Worm (Caenorhabditis elegans) whole organism, L3 larva: ENCODE measurements around the gene rig-4.

Source experiments
- R02D3.7 ChIP-seq: fragments of 150-350 bp; optimal IDR thresholded peaks from 2 replicates; lab custom pipeline; 2014; ENCODE audit warnings: missing biosample characterization, missing genetic modification characterization
- ZK546.5 ChIP-seq: sonication (generic microtip); optimal IDR thresholded peaks from 2 replicates; lab custom pipeline; 2017; ENCODE audit warnings: missing biosample characterization, missing genetic modification characterization
- aly-2 ChIP-seq: fragments of 150-350 bp; optimal IDR thresholded peaks from 2 replicates; lab custom pipeline; 2014; ENCODE audit warnings: missing biosample characterization, missing genetic modification characterization
- ama-1 ChIP-seq: fragments of 150-350 bp; optimal IDR thresholded peaks from 2 replicates; lab custom pipeline; 2018
- ceh-16 ChIP-seq: sonication (generic microtip); optimal IDR thresholded peaks from 2 replicates; lab custom pipeline; 2017; ENCODE audit warnings: missing biosample characterization, missing genetic modification characterization
- ceh-28 ChIP-seq: fragments of 150-350 bp; optimal IDR thresholded peaks from 2 replicates; lab custom pipeline; 2014; ENCODE audit warnings: missing biosample characterization, missing genetic modification reagents, missing genetic modification characterization
- ceh-82 ChIP-seq: fragments of 150-350 bp; optimal IDR thresholded peaks from 2 replicates; lab custom pipeline; 2014; ENCODE audit warnings: missing biosample characterization, missing genetic modification characterization
- ceh-9 ChIP-seq: sonication (generic microtip); optimal IDR thresholded peaks from 2 replicates; lab custom pipeline; 2018; ENCODE audit warnings: missing biosample characterization, missing genetic modification characterization
- daf-12 ChIP-seq: fragments of 150-350 bp; optimal IDR thresholded peaks from 2 replicates; lab custom pipeline; 2014; ENCODE audit warnings: missing biosample characterization, missing genetic modification reagents, missing genetic modification characterization
- egl-5 ChIP-seq: fragments of 150-350 bp; optimal IDR thresholded peaks from 2 replicates; lab custom pipeline; 2017; ENCODE audit warnings: missing biosample characterization, missing genetic modification reagents, missing genetic modification characterization, inconsistent platforms
- elt-1 ChIP-seq: fragments of 150-350 bp; optimal IDR thresholded peaks from 2 replicates; lab custom pipeline; 2014; ENCODE audit warnings: missing biosample characterization, missing genetic modification characterization
- elt-2 ChIP-seq: sonication (generic microtip); optimal IDR thresholded peaks from 2 replicates; lab custom pipeline; 2016; ENCODE audit warnings: missing genetic modification reagents, mild to moderate bottlenecking, missing genetic modification characterization, missing compliant biosample characterization
- fkh-10 ChIP-seq: sonication (generic microtip); optimal IDR thresholded peaks from 2 replicates; lab custom pipeline; 2017; ENCODE audit warnings: missing biosample characterization, missing genetic modification reagents, missing genetic modification characterization
- fkh-2 ChIP-seq: fragments of 150-350 bp; optimal IDR thresholded peaks from 2 replicates; lab custom pipeline; 2014; ENCODE audit warnings: missing biosample characterization, missing genetic modification reagents, missing genetic modification characterization
- lin-15B ChIP-seq: fragments of 150-350 bp; optimal IDR thresholded peaks from 2 replicates; lab custom pipeline; 2014; ENCODE audit warnings: missing biosample characterization, missing genetic modification characterization
- lin-39 ChIP-seq: fragments of 150-350 bp; optimal IDR thresholded peaks from 2 replicates; lab custom pipeline; 2018; ENCODE audit warnings: missing biosample characterization, missing genetic modification reagents, missing genetic modification characterization
- mml-1 ChIP-seq: fragments of 150-350 bp; sonication (generic microtip); optimal IDR thresholded peaks from 3 replicates; lab custom pipeline; 2014; ENCODE audit warnings: missing biosample characterization, missing genetic modification characterization
- nhr-12 ChIP-seq: fragments of 150-350 bp; optimal IDR thresholded peaks from 2 replicates; lab custom pipeline; 2014; ENCODE audit warnings: missing biosample characterization, missing genetic modification characterization
- nhr-23 ChIP-seq: fragments of 150-350 bp; optimal IDR thresholded peaks from 2 replicates; lab custom pipeline; 2014; ENCODE audit warnings: missing biosample characterization, missing genetic modification reagents, missing genetic modification characterization
- nhr-237 ChIP-seq: fragments of 150-350 bp; optimal IDR thresholded peaks from 2 replicates; lab custom pipeline; 2014; ENCODE audit warnings: missing biosample characterization, missing genetic modification characterization
- nhr-28 ChIP-seq: fragments of 150-350 bp; optimal IDR thresholded peaks from 2 replicates; lab custom pipeline; 2014; ENCODE audit warnings: missing biosample characterization, missing genetic modification characterization
- nhr-43 ChIP-seq: sonication (generic microtip); optimal IDR thresholded peaks from 2 replicates; lab custom pipeline; 2016; ENCODE audit warnings: mild to moderate bottlenecking, missing genetic modification characterization, missing compliant biosample characterization; ENCODE audit not compliant: poor library complexity, severe bottlenecking
- nhr-67 ChIP-seq: fragments of 150-350 bp; optimal IDR thresholded peaks from 2 replicates; lab custom pipeline; 2014; ENCODE audit warnings: missing biosample characterization, missing genetic modification characterization
- nhr-76 ChIP-seq: fragments of 150-350 bp; sonication (generic microtip); optimal IDR thresholded peaks from 5 replicates; lab custom pipeline; 2014; ENCODE audit warnings: missing biosample characterization, missing genetic modification characterization
- nhr-77 ChIP-seq: fragments of 150-350 bp; optimal IDR thresholded peaks from 2 replicates; lab custom pipeline; 2014; ENCODE audit warnings: missing biosample characterization, missing genetic modification characterization
- pha-4 ChIP-seq: fragments of 150-350 bp; optimal IDR thresholded peaks from 2 replicates; lab custom pipeline; 2014; ENCODE audit warnings: missing biosample characterization, missing genetic modification reagents, missing genetic modification characterization
- pqm-1 ChIP-seq: fragments of 150-350 bp; optimal IDR thresholded peaks from 2 replicates; lab custom pipeline; 2017; ENCODE audit warnings: missing biosample characterization, missing genetic modification characterization, inconsistent platforms
- sea-2 ChIP-seq: fragments of 150-350 bp; sonication (generic microtip); optimal IDR thresholded peaks from 4 replicates; lab custom pipeline; 2014; ENCODE audit warnings: missing biosample characterization, missing genetic modification reagents, missing genetic modification characterization
- snpc-4 ChIP-seq: fragments of 150-350 bp; optimal IDR thresholded peaks from 2 replicates; lab custom pipeline; 2014; ENCODE audit warnings: missing biosample characterization, missing genetic modification characterization
- tbx-2 ChIP-seq: sonication (generic microtip); optimal IDR thresholded peaks from 2 replicates; lab custom pipeline; 2016; ENCODE audit warnings: mild to moderate bottlenecking, missing genetic modification characterization, missing compliant biosample characterization
- unc-39 ChIP-seq: sonication (generic microtip); optimal IDR thresholded peaks from 4 replicates; lab custom pipeline; 2017; ENCODE audit warnings: missing biosample characterization, missing genetic modification characterization
- unc-62 ChIP-seq: fragments of 150-350 bp; sonication (generic microtip); optimal IDR thresholded peaks from 4 replicates; lab custom pipeline; 2014; ENCODE audit warnings: missing biosample characterization, missing genetic modification reagents, missing genetic modification characterization
- zag-1 ChIP-seq: fragments of 150-350 bp; optimal IDR thresholded peaks from 2 replicates; lab custom pipeline; 2014; ENCODE audit warnings: missing biosample characterization, missing genetic modification characterization
- ztf-11 ChIP-seq: fragments of 150-350 bp; optimal IDR thresholded peaks from 2 replicates; lab custom pipeline; 2014; ENCODE audit warnings: missing biosample characterization, missing genetic modification characterization

The rig-4 gene

ce11 chrIV:8005376-8005775 is 1.5 kb upstream of the rig-4 start:
- no peak for TF ChIP-seq unc-62 (GFP tag; lab: Kevin White, UChicago)
- TF ChIP-seq pha-4 (tag; lab: Kevin White, UChicago), result peak; percentile 76
- peak; percentile 72 for TF ChIP-seq elt-2

ce11 chrIV:8000763-8001162 is 3.2 kb downstream of the rig-4 start:
- TF ChIP-seq ama-1 (lab: Kevin White, UChicago), result no peak
- TF ChIP-seq nhr-23, result no peak
- TF ChIP-seq pha-4 (tag; lab: Kevin White, UChicago), result no peak
- no peak for TF ChIP-seq pqm-1 (tag; lab: Kevin White, UChicago)
- no peak for TF ChIP-seq ceh-9 (tag; lab: Kevin White, UChicago)
- TF ChIP-seq nhr-237 (tag; lab: Kevin White, UChicago), result no peak
- TF ChIP-seq nhr-76 (tag; lab: Kevin White, UChicago), result no peak
- no peak for TF ChIP-seq nhr-43
- no peak for TF ChIP-seq tbx-2 (tag; lab: Kevin White, UChicago)
- no peak for TF ChIP-seq snpc-4 (tag; lab: Kevin White, UChicago)
- no peak for TF ChIP-seq ceh-82 (tag; lab: Kevin White, UChicago)
- no peak for TF ChIP-seq nhr-12 (tag; lab: Kevin White, UChicago)
- TF ChIP-seq, all 47 proteins: peak for 0

DNA sequence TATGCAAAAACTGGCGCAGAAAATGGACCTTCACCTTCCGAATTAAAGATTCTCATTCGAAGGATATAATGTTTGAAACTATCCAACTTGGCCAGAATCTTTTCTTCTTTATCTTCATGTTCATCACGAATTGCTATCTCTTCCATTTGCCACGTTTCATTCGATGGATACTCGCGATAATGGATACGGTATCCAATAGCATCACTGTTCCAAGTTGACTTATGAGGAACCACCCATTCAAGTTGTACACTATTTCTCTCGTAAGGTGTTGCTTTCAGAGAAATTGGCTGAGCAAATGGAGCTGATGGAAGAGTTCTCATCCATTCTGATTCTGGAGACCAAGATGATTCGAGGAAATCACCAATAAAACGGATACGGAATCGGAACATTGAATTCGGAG is 9.2 kb downstream of the rig-4 start:
- TF ChIP-seq zag-1 (tag; lab: Kevin White, UChicago) (no peak), nhr-43 (no peak), nhr-237 (tag; lab: Kevin White, UChicago) (no peak), aly-2 (tag; lab: Kevin White, UChicago) (no peak), elt-1 (tag; lab: Kevin White, UChicago) (no peak), ceh-9 (tag; lab: Kevin White, UChicago) (no peak), unc-39 (tag; lab: Kevin White, UChicago) (no peak), nhr-77 (tag; lab: Kevin White, UChicago) (no peak), pha-4 (tag; lab: Kevin White, UChicago) (no peak), pqm-1 (tag; lab: Kevin White, UChicago) (no peak), nhr-67 (no peak), nhr-23 (no peak), egl-5 (tag; lab: Kevin White, UChicago) (no peak), R02D3.7 (tag; lab: Kevin White, UChicago) (no peak), tbx-2 (tag; lab: Kevin White, UChicago) (no peak)

DNA sequence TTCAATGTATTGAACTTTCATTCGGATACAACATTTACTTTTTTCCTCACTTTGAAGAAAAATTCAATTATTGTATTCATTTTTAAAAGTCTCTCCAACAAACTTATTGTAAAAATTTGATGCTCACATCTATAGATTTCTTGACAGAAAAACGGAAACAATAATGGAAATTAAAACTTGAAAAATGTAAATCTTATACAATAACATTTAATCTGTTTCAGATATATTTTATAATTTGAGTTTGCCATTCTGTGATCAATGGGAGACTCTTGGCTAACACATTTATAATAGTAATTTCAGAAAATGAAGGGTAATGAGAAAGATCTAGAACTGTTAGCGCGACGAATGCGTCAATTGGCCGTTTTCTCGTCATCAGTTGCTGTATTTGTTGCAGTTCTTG is 15.5 kb downstream of the rig-4 start, which contains the start of gene col-115:
Gene col-115, plus strand, starts transcription at position 301 of the 400 bp plus-strand sequence.
- no peak for TF ChIP-seq nhr-28 (tag; lab: Kevin White, UChicago)
- TF ChIP-seq lin-39 (tag; lab: Kevin White, UChicago), result no peak
- TF ChIP-seq nhr-77 (tag; lab: Kevin White, UChicago), result no peak
- no peak for TF ChIP-seq lin-15B (tag; lab: Kevin White, UChicago)
- no peak for TF ChIP-seq mml-1
- no peak for TF ChIP-seq daf-12 (tag; lab: Kevin White, UChicago)
- no peak for TF ChIP-seq ceh-28 (tag; lab: Kevin White, UChicago)
- TF ChIP-seq egl-5 (tag; lab: Kevin White, UChicago), result no peak
- no peak for TF ChIP-seq R02D3.7 (tag; lab: Kevin White, UChicago)
- no peak for TF ChIP-seq ceh-16 (tag; lab: Kevin White, UChicago)
- TF ChIP-seq sea-2 (GFP tag; lab: Kevin White, UChicago), result no peak

- TF ChIP-seq ztf-11 (tag; lab: Kevin White, UChicago) (no peak), R02D3.7 (tag; lab: Kevin White, UChicago) (no peak), ceh-28 (tag; lab: Kevin White, UChicago) (no peak), pqm-1 (tag; lab: Kevin White, UChicago) (no peak), sea-2 (GFP tag; lab: Kevin White, UChicago) (no peak), nhr-76 (tag; lab: Kevin White, UChicago) (no peak), ceh-16 (tag; lab: Kevin White, UChicago) (no peak), ceh-9 (tag; lab: Kevin White, UChicago) (no peak), lin-39 (tag; lab: Kevin White, UChicago) (no peak), unc-62 (GFP tag; lab: Kevin White, UChicago) (no peak), nhr-28 (tag; lab: Kevin White, UChicago) (no peak), ZK546.5 (no peak), fkh-10 (no peak), ceh-82 (tag; lab: Kevin White, UChicago) (no peak), snpc-4 (tag; lab: Kevin White, UChicago) (no peak), fkh-2 (tag; lab: Kevin White, UChicago) (no peak), elt-2 (no peak), nhr-77 (tag; lab: Kevin White, UChicago) (no peak), nhr-43 (no peak)
These were observed 16.8 kb downstream of the rig-4 start, which contains the start of gene mec-17 for ce11 chrIV:7987083-7987482. Gene mec-17 (minus strand): TSS chrIV:7987183.
